Worm (Caenorhabditis elegans): ENCODE data around the gene glc-1.

Gene glc-1

DNA sequence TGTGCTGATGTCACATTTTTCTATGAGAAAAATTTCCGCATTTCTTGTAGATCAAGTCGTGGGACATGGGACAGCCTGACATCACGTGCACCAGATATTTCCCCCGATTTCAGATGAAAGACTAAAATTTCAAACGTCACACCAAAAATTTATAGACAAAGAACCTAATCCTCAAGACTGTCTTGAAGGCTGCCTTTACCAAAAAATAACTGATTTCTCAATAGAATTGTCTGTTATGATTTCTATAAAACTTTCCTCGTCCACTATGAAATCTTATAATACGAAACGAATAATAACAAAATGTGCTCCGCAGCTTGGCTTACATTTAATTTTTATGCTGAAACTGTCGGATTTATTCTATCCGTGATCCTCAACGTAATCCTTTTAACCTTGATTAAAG lies 39.1 kb upstream of the glc-1 start, which contains the start of gene str-106:
TSS of gene str-106 (plus strand) at position 301 of the 400 bp plus-strand sequence.
- TF ChIP-seq T07F8.4 (tag; optimal IDR thresholded peaks at IDR 0.05): no peak
- TF ChIP-seq egl-18 (GFP tag; IDR thresholded peaks at IDR 0.05): no peak
- no peak for TF ChIP-seq C06A6.2 (GFP tag; conservative IDR thresholded peaks at IDR 0.05)
- no peak for TF ChIP-seq ZK185.1 (tag; optimal IDR thresholded peaks at IDR 0.05; ENCODE audit: poor library complexity, severe bottlenecking)
- no peak for TF ChIP-seq sptf-2 (GFP tag; optimal IDR thresholded peaks at IDR 0.05)
- TF ChIP-seq nhr-120 (GFP tag; IDR thresholded peaks at IDR 0.05): no peak
- no peak for TF ChIP-seq atf-7 (tag; optimal IDR thresholded peaks at IDR 0.05)
- TF ChIP-seq B0035.1 (tag; optimal IDR thresholded peaks at IDR 0.05): no peak
- no peak for TF ChIP-seq ztf-22 (GFP tag; optimal IDR thresholded peaks at IDR 0.05)
- TF ChIP-seq madf-8 (GFP tag; conservative IDR thresholded peaks at IDR 0.05): no peak
- TF ChIP-seq nfya-1 (tag; optimal IDR thresholded peaks at IDR 0.05; ENCODE audit: borderline replicate concordance, insufficient read depth): no peak

ce11 chrV:16182110-16182509 lies 37.3 kb upstream of the glc-1 start, which contains the start of gene srz-13:
Gene srz-13, plus strand, starts transcription at chrV:16182410.
- TF ChIP-seq tbp1 (GFP tag; optimal IDR thresholded peaks at IDR 0.05): no peak
- TF ChIP-seq rec-8 (tag; optimal IDR thresholded peaks at IDR 0.05): no peak
- TF ChIP-seq F10E7.11 (tag; optimal IDR thresholded peaks at IDR 0.05): no peak
- no peak for TF ChIP-seq ztf-25 (GFP tag; IDR thresholded peaks at IDR 0.05)
- no peak for TF ChIP-seq ztf-3 (GFP tag; optimal IDR thresholded peaks at IDR 0.05)

- no peak for TF ChIP-seq attf-5 (GFP tag; optimal IDR thresholded peaks at IDR 0.05)
- TF ChIP-seq pha-4 (tag; optimal IDR thresholded peaks at IDR 0.05): no peak
- TF ChIP-seq rpc-1 (optimal IDR thresholded peaks at IDR 0.05): no peak
- no peak for TF ChIP-seq rpc-1 (tag; optimal IDR thresholded peaks at IDR 0.05)
- TF ChIP-seq lin-54 (GFP tag; optimal IDR thresholded peaks at IDR 0.05): no peak
- no peak for TF ChIP-seq K11D2.4 (GFP tag; IDR thresholded peaks at IDR 0.05)
- no peak for TF ChIP-seq T26A5.8 (tag; optimal IDR thresholded peaks at IDR 0.05)
- TF ChIP-seq F57C9.4 (tag; optimal IDR thresholded peaks at IDR 0.05): no peak
- TF ChIP-seq madf-3 (GFP tag; IDR thresholded peaks at IDR 0.05): no peak
- TF ChIP-seq ztf-26 (tag; optimal IDR thresholded peaks at IDR 0.05): no peak
- no peak for TF ChIP-seq ztf-6 (GFP tag; IDR thresholded peaks at IDR 0.05)
- no peak for TF ChIP-seq T07F8.4 (tag; optimal IDR thresholded peaks at IDR 0.05)
- TF ChIP-seq let-526 (GFP tag; IDR thresholded peaks at IDR 0.05): no peak
- no peak for TF ChIP-seq repo-1 (tag; optimal IDR thresholded peaks at IDR 0.05)
- no peak for TF ChIP-seq B0019.2 (GFP tag; conservative IDR thresholded peaks at IDR 0.05)
- TF ChIP-seq B0261.1 (tag; optimal IDR thresholded peaks at IDR 0.05): no peak
- TF ChIP-seq lin-26 (GFP tag; IDR thresholded peaks at IDR 0.05): no peak
- TF ChIP-seq rec-8 (tag; optimal IDR thresholded peaks at IDR 0.05): no peak
- TF ChIP-seq C06A6.2 (GFP tag; conservative IDR thresholded peaks at IDR 0.05): no peak
- no peak for TF ChIP-seq lin-40 (tag; optimal IDR thresholded peaks at IDR 0.05)
- TF ChIP-seq hrde-1 (tag; optimal IDR thresholded peaks at IDR 0.05; ENCODE audit: borderline replicate concordance): no peak
Observed at ce11 chrV:16182918-16183317, 36.5 kb upstream of the glc-1 start, which contains the start of gene srh-277. Gene srh-277, plus strand, starts transcription at chrV:16183218.

DNA sequence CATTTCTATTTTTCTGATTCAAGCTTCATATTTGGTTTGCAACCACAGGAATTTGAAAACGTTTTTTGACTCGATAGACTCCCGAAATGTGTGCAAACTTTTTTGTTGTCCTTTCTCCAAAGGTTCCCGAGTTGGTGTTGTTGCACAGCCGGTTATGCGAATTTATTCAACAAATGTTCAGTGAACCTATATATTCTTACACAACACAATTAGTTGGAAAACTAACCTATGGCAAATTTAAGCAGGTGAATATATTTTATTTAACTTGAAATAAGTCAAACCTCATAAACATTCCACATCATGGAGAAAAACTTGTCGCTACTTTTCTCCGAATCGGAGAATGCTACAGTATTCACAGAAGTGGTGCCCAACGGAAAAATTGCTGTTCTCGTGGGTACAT lies 36.1 kb upstream of the glc-1 start, which contains the start of gene srz-14:
TSS of gene srz-14 (plus strand) at position 301 of the 400 bp plus-strand sequence.
- no peak for TF ChIP-seq sea-2 (GFP tag; IDR thresholded peaks at IDR 0.05)
- no peak for TF ChIP-seq tbx-9 (tag; optimal IDR thresholded peaks at IDR 0.05; ENCODE audit: borderline replicate concordance)
- TF ChIP-seq tbp1 (GFP tag; optimal IDR thresholded peaks at IDR 0.05): no peak
- TF ChIP-seq B0019.2 (GFP tag; conservative IDR thresholded peaks at IDR 0.05): no peak
- no peak for TF ChIP-seq snpc-3.4 (tag; optimal IDR thresholded peaks at IDR 0.05)
- no peak for TF ChIP-seq D2030.7 (GFP tag; IDR thresholded peaks at IDR 0.05)
- no peak for TF ChIP-seq madf-10 (tag; optimal IDR thresholded peaks at IDR 0.05)
- TF ChIP-seq ztf-28 (GFP tag; IDR thresholded peaks at IDR 0.05): no peak
